Worm (Caenorhabditis elegans) whole organism, L2 larva: Measurements from ENCODE around the gene F46G11.2.

Source experiments
- C34F6.9 ChIP-seq: fragments of 150-350 bp; optimal IDR thresholded peaks from 2 replicates; lab custom pipeline; 2014; ENCODE audit warnings: missing biosample characterization, missing genetic modification characterization
- F13H6.1 ChIP-seq: sonication (generic microtip); optimal IDR thresholded peaks from 2 replicates; lab custom pipeline; 2016; ENCODE audit warnings: missing genetic modification characterization, missing compliant biosample characterization
- R02D3.7 ChIP-seq: fragments of 150-350 bp; optimal IDR thresholded peaks from 2 replicates; lab custom pipeline; 2014; ENCODE audit warnings: missing biosample characterization, missing genetic modification characterization
- Y55F3AM.14 ChIP-seq: fragments of 200-800 bp; sonication (Bioruptor generic); optimal IDR thresholded peaks from 2 replicates; lab custom pipeline; 2018; ENCODE audit warnings: mild to moderate bottlenecking, missing genetic modification characterization, missing compliant biosample characterization
- alr-1 ChIP-seq: fragments of 150-350 bp; optimal IDR thresholded peaks from 2 replicates; lab custom pipeline; 2014; ENCODE audit warnings: missing biosample characterization, missing genetic modification characterization
- aly-2 ChIP-seq: fragments of 150-350 bp; optimal IDR thresholded peaks from 2 replicates; lab custom pipeline; 2014; ENCODE audit warnings: missing biosample characterization, missing genetic modification characterization
- ama-1 ChIP-seq: fragments of 150-350 bp; optimal IDR thresholded peaks from 2 replicates; lab custom pipeline; 2018; ENCODE audit warnings: inconsistent platforms
- blmp-1 ChIP-seq: sonication (generic microtip); optimal IDR thresholded peaks from 2 replicates; lab custom pipeline; 2017; ENCODE audit warnings: missing genetic modification characterization, mild to moderate bottlenecking, missing compliant biosample characterization, antibody characterized with exemption, moderate library complexity; ENCODE audit not compliant: insufficient read depth
- ceh-16 ChIP-seq: fragments of 150-350 bp; optimal IDR thresholded peaks from 2 replicates; lab custom pipeline; 2014; ENCODE audit warnings: missing biosample characterization, missing genetic modification characterization
- crh-2 ChIP-seq: sonication (generic microtip); optimal IDR thresholded peaks from 2 replicates; lab custom pipeline; 2017; ENCODE audit warnings: missing biosample characterization, missing genetic modification characterization
- dmd-4 ChIP-seq: sonication (generic microtip); optimal IDR thresholded peaks from 2 replicates; lab custom pipeline; 2017; ENCODE audit warnings: missing biosample characterization, missing genetic modification characterization
- egl-27 ChIP-seq: sonication (generic microtip); optimal IDR thresholded peaks from 3 replicates; lab custom pipeline; 2017; ENCODE audit warnings: missing biosample characterization, missing genetic modification reagents, missing genetic modification characterization
- elt-1 ChIP-seq: fragments of 150-350 bp; optimal IDR thresholded peaks from 2 replicates; lab custom pipeline; 2014; ENCODE audit warnings: missing biosample characterization, missing genetic modification characterization
- gmeb-1 ChIP-seq: fragments of 150-350 bp; optimal IDR thresholded peaks from 2 replicates; lab custom pipeline; 2014; ENCODE audit warnings: missing biosample characterization, missing genetic modification characterization
- lin-11 ChIP-seq: fragments of 150-350 bp; sonication (generic microtip); optimal IDR thresholded peaks from 2 replicates; lab custom pipeline; 2014; ENCODE audit warnings: missing biosample characterization, missing genetic modification characterization, inconsistent platforms, mixed read lengths
- lin-13 ChIP-seq: fragments of 150-350 bp; optimal IDR thresholded peaks from 2 replicates; lab custom pipeline; 2014; ENCODE audit warnings: missing biosample characterization, missing genetic modification reagents, missing genetic modification characterization
- lin-39 ChIP-seq: fragments of 150-350 bp; optimal IDR thresholded peaks from 2 replicates; lab custom pipeline; 2014; ENCODE audit warnings: missing biosample characterization, missing genetic modification reagents, missing genetic modification characterization
- lsy-2 ChIP-seq, 2 experiments: fragments of 150-350 bp in 1 of 2; sonication (generic microtip) in 1 of 2; optimal IDR thresholded peaks; 2 replicates each; lab custom pipeline; 2014 to 2017; ENCODE audit warnings: missing biosample characterization in 2 of 2, missing genetic modification characterization in 2 of 2
- mab-5 ChIP-seq: fragments of 150-350 bp; optimal IDR thresholded peaks from 2 replicates; lab custom pipeline; 2014; ENCODE audit warnings: missing biosample characterization, missing genetic modification characterization
- mdl-1 ChIP-seq, 2 experiments: fragments of 150-350 bp in 1 of 2; sonication (generic microtip) in 1 of 2; optimal IDR thresholded peaks; 2 replicates each; lab custom pipeline; 2017; ENCODE audit warnings: missing biosample characterization in 2 of 2, missing genetic modification characterization in 2 of 2
- nhr-10 ChIP-seq: sonication (generic microtip); optimal IDR thresholded peaks from 2 replicates; lab custom pipeline; 2017; ENCODE audit warnings: missing biosample characterization, missing genetic modification characterization
- nhr-11 ChIP-seq: fragments of 150-350 bp; optimal IDR thresholded peaks from 2 replicates; lab custom pipeline; 2014; ENCODE audit warnings: missing biosample characterization, missing genetic modification characterization
- nhr-12 ChIP-seq: fragments of 150-350 bp; optimal IDR thresholded peaks from 2 replicates; lab custom pipeline; 2014; ENCODE audit warnings: missing biosample characterization, missing genetic modification characterization
- nhr-129 ChIP-seq: fragments of 150-350 bp; optimal IDR thresholded peaks from 2 replicates; lab custom pipeline; 2014; ENCODE audit warnings: missing biosample characterization, missing genetic modification characterization
- nhr-21 ChIP-seq: fragments of 150-350 bp; optimal IDR thresholded peaks from 2 replicates; lab custom pipeline; 2014; ENCODE audit warnings: missing biosample characterization, missing genetic modification characterization
- nhr-23 ChIP-seq: fragments of 150-350 bp; optimal IDR thresholded peaks from 2 replicates; lab custom pipeline; 2014; ENCODE audit warnings: missing biosample characterization, missing genetic modification reagents, missing genetic modification characterization
- nhr-237 ChIP-seq: fragments of 150-350 bp; optimal IDR thresholded peaks from 2 replicates; lab custom pipeline; 2014; ENCODE audit warnings: missing biosample characterization, missing genetic modification characterization
- nhr-25 ChIP-seq: fragments of 150-350 bp; sonication (generic microtip); optimal IDR thresholded peaks from 3 replicates; lab custom pipeline; 2014; ENCODE audit warnings: missing biosample characterization, missing genetic modification characterization
- nhr-6 ChIP-seq: fragments of 150-350 bp; optimal IDR thresholded peaks from 2 replicates; lab custom pipeline; 2014; ENCODE audit warnings: missing biosample characterization, missing genetic modification characterization
- nhr-77 ChIP-seq: fragments of 150-350 bp; optimal IDR thresholded peaks from 2 replicates; lab custom pipeline; 2014; ENCODE audit warnings: missing biosample characterization, missing genetic modification characterization
- sem-4 ChIP-seq: fragments of 150-350 bp; optimal IDR thresholded peaks from 2 replicates; lab custom pipeline; 2014; ENCODE audit warnings: missing biosample characterization, missing genetic modification reagents, missing genetic modification characterization
- sma-3 ChIP-seq: sonication (generic microtip); optimal IDR thresholded peaks from 2 replicates; lab custom pipeline; 2016; ENCODE audit warnings: missing genetic modification reagents, missing genetic modification characterization, missing compliant biosample characterization
- sma-9 ChIP-seq, 2 experiments: fragments of 150-350 bp in 1 of 2; sonication (generic microtip) in 1 of 2; optimal IDR thresholded peaks; 2 replicates each; lab custom pipeline; 2014 to 2016; ENCODE audit warnings: missing genetic modification characterization in 2 of 2, mild to moderate bottlenecking in 1 of 2, missing biosample characterization in 1 of 2, missing compliant biosample characterization in 1 of 2, missing genetic modification reagents in 1 of 2, moderate library complexity in 1 of 2
- unc-39 ChIP-seq: fragments of 150-350 bp; optimal IDR thresholded peaks from 2 replicates; lab custom pipeline; 2014; ENCODE audit warnings: missing biosample characterization, missing genetic modification characterization
- unc-55 ChIP-seq: fragments of 150-350 bp; sonication (generic microtip); optimal IDR thresholded peaks from 3 replicates; lab custom pipeline; 2014; ENCODE audit warnings: missing biosample characterization, missing genetic modification reagents, missing genetic modification characterization
- unc-62 ChIP-seq: fragments of 150-350 bp; optimal IDR thresholded peaks from 2 replicates; lab custom pipeline; 2014; ENCODE audit warnings: missing biosample characterization, missing genetic modification reagents, missing genetic modification characterization
- zag-1 ChIP-seq: fragments of 150-350 bp; optimal IDR thresholded peaks from 2 replicates; lab custom pipeline; 2014; ENCODE audit warnings: missing biosample characterization, missing genetic modification characterization
- ztf-1 ChIP-seq: fragments of 200-800 bp; sonication (Bioruptor generic); conservative IDR thresholded peaks from 2 replicates; pipeline ENCODE4 v1.3.6; 2022; ENCODE audit warnings: missing genetic modification characterization, missing compliant biosample characterization
- ztf-4 ChIP-seq: fragments of 150-350 bp; optimal IDR thresholded peaks from 2 replicates; lab custom pipeline; 2014; ENCODE audit warnings: missing biosample characterization, missing genetic modification characterization

The F46G11.2 gene

ce11 chrX:5819702-5820470, 31.9 kb downstream of the F46G11.2 start:
- TF ChIP-seq egl-27 (tag; lab: Kevin White, UChicago) (peak; percentile 55), mdl-1 (tag; optimal IDR thresholded peaks at IDR 0.05; lab: Kevin White, UChicago) (peak in 1 of 2 experiments; percentile 8), nhr-129 (tag; lab: Kevin White, UChicago) (peak; percentile 69), unc-39 (tag; lab: Kevin White, UChicago) (no peak), alr-1 (no peak), Y55F3AM.14 (GFP tag; lab: Kevin White, UChicago) (peak; percentile 18), F13H6.1 (peak; percentile 81), nhr-12 (tag; lab: Kevin White, UChicago) (no peak), unc-55 (peak; percentile 57), unc-62 (GFP tag; lab: Kevin White, UChicago) (no peak), nhr-77 (tag; lab: Kevin White, UChicago) (no peak), crh-2 (tag; lab: Kevin White, UChicago) (no peak), R02D3.7 (tag; lab: Kevin White, UChicago) (no peak), C34F6.9 (tag; lab: Kevin White, UChicago) (peak; percentile 42), nhr-6 (tag; lab: Kevin White, UChicago) (peak; percentile 7), dmd-4 (tag; lab: Kevin White, UChicago) (no peak), nhr-10 (no peak), sma-9 (GFP tag; optimal IDR thresholded peaks at IDR 0.05; lab: Kevin White, UChicago) (peak; percentile 57), sma-9 (tag; optimal IDR thresholded peaks at IDR 0.05; lab: Kevin White, UChicago) (no peak), lsy-2 (tag; optimal IDR thresholded peaks at IDR 0.05; lab: Kevin White, UChicago) (peak in 1 of 2 experiments; percentile 35), blmp-1 (tag; lab: Kevin White, UChicago) (no peak), zag-1 (peak; percentile 60), aly-2 (tag; lab: Kevin White, UChicago) (no peak), ztf-4 (no peak)

- TF ChIP-seq ama-1 (lab: Kevin White, UChicago), result no peak
- no peak for TF ChIP-seq lin-13 (GFP tag; lab: Kevin White, UChicago)
- TF ChIP-seq elt-1 (tag; lab: Kevin White, UChicago), result no peak
- peak; percentile 50 for TF ChIP-seq nhr-25
- no peak for TF ChIP-seq sem-4 (tag; lab: Kevin White, UChicago)
- TF ChIP-seq nhr-21 (tag; lab: Kevin White, UChicago), result peak; percentile 30
- TF ChIP-seq blmp-1 (tag; lab: Kevin White, UChicago), result peak; percentile 21
- TF ChIP-seq lin-39, result no peak
- no peak for TF ChIP-seq egl-27 (tag; lab: Kevin White, UChicago)
- TF ChIP-seq gmeb-1 (tag; lab: Kevin White, UChicago), result no peak
- no peak for TF ChIP-seq lin-11 (tag; lab: Kevin White, UChicago)
- no peak for TF ChIP-seq nhr-23 (tag; lab: Kevin White, UChicago)
- no peak for TF ChIP-seq aly-2 (tag; lab: Kevin White, UChicago)
- no peak for TF ChIP-seq nhr-11 (tag; lab: Kevin White, UChicago)
- no peak for TF ChIP-seq nhr-12 (tag; lab: Kevin White, UChicago)
- no peak for TF ChIP-seq unc-55
- peak; percentile 44 for TF ChIP-seq sma-3 (GFP tag; lab: Kevin White, UChicago)
- TF ChIP-seq nhr-237 (tag; lab: Kevin White, UChicago), result no peak
- TF ChIP-seq lsy-2 (tag; optimal IDR thresholded peaks at IDR 0.05; lab: Kevin White, UChicago), result no peak
- TF ChIP-seq ztf-1 (GFP tag; lab: Robert Waterston, UW), result no peak
- peak; percentile 59 for TF ChIP-seq ceh-16 (tag; lab: Kevin White, UChicago)
- TF ChIP-seq F13H6.1, result peak; percentile 1
- TF ChIP-seq mab-5 (tag; lab: Kevin White, UChicago), result no peak
- peak in 1 of 2 experiments; percentile 23 for TF ChIP-seq mdl-1 (tag; optimal IDR thresholded peaks at IDR 0.05; lab: Kevin White, UChicago)
- TF ChIP-seq sma-9 (GFP tag; optimal IDR thresholded peaks at IDR 0.05; lab: Kevin White, UChicago), result peak; percentile 20
- no peak for TF ChIP-seq sma-9 (tag; optimal IDR thresholded peaks at IDR 0.05; lab: Kevin White, UChicago)
These were observed 32.9 kb downstream of the F46G11.2 start for ce11 chrX:5820880-5821279.
